Worm (Caenorhabditis elegans) whole organism, L3 larva: ENCODE results near the gene pcn-1.
A peak's percentile ranks its signal among the peaks of the same experiment; 100 is the strongest.

ENCODE experiments used
- R02D3.7 ChIP-seq: fragments of 150-350 bp; optimal IDR thresholded peaks from 2 replicates; lab custom pipeline; 2014; ENCODE audit warnings: missing biosample characterization, missing genetic modification characterization
- ZK546.5 ChIP-seq: sonication (generic microtip); optimal IDR thresholded peaks from 2 replicates; lab custom pipeline; 2017; ENCODE audit warnings: missing biosample characterization, missing genetic modification characterization
- aly-2 ChIP-seq: fragments of 150-350 bp; optimal IDR thresholded peaks from 2 replicates; lab custom pipeline; 2014; ENCODE audit warnings: missing biosample characterization, missing genetic modification characterization
- ama-1 ChIP-seq: fragments of 150-350 bp; optimal IDR thresholded peaks from 2 replicates; lab custom pipeline; 2018
- ceh-16 ChIP-seq: sonication (generic microtip); optimal IDR thresholded peaks from 2 replicates; lab custom pipeline; 2017; ENCODE audit warnings: missing biosample characterization, missing genetic modification characterization
- ceh-28 ChIP-seq: fragments of 150-350 bp; optimal IDR thresholded peaks from 2 replicates; lab custom pipeline; 2014; ENCODE audit warnings: missing biosample characterization, missing genetic modification reagents, missing genetic modification characterization
- ceh-9 ChIP-seq: sonication (generic microtip); optimal IDR thresholded peaks from 2 replicates; lab custom pipeline; 2018; ENCODE audit warnings: missing biosample characterization, missing genetic modification characterization
- daf-12 ChIP-seq: fragments of 150-350 bp; optimal IDR thresholded peaks from 2 replicates; lab custom pipeline; 2014; ENCODE audit warnings: missing biosample characterization, missing genetic modification reagents, missing genetic modification characterization
- egl-27 ChIP-seq: sonication (generic microtip); optimal IDR thresholded peaks from 4 replicates; lab custom pipeline; 2017; ENCODE audit warnings: missing biosample characterization, missing genetic modification reagents, missing genetic modification characterization
- egl-5 ChIP-seq: fragments of 150-350 bp; optimal IDR thresholded peaks from 2 replicates; lab custom pipeline; 2017; ENCODE audit warnings: missing biosample characterization, missing genetic modification reagents, missing genetic modification characterization, inconsistent platforms
- elt-1 ChIP-seq: fragments of 150-350 bp; optimal IDR thresholded peaks from 2 replicates; lab custom pipeline; 2014; ENCODE audit warnings: missing biosample characterization, missing genetic modification characterization
- elt-2 ChIP-seq: sonication (generic microtip); optimal IDR thresholded peaks from 2 replicates; lab custom pipeline; 2016; ENCODE audit warnings: missing genetic modification reagents, mild to moderate bottlenecking, missing genetic modification characterization, missing compliant biosample characterization
- elt-3 ChIP-seq, 3 experiments: fragments of 150-350 bp in 1 of 3; sonication (generic microtip) in 2 of 3; optimal IDR thresholded peaks; 2 replicates in 2 of 3; 4 replicates in 1 of 3; lab custom pipeline; 2014 to 2017; ENCODE audit warnings: missing biosample characterization in 3 of 3, missing genetic modification characterization in 3 of 3
- eor-1 ChIP-seq, 2 experiments: fragments of 150-350 bp; optimal IDR thresholded peaks; 2 replicates each; lab custom pipeline; 2014 to 2018; ENCODE audit warnings: missing biosample characterization in 2 of 2, missing genetic modification characterization in 2 of 2
- fos-1 ChIP-seq: fragments of 150-350 bp; optimal IDR thresholded peaks from 2 replicates; lab custom pipeline; 2014; ENCODE audit warnings: missing biosample characterization, missing genetic modification characterization
- hmg-11 ChIP-seq: sonication (generic microtip); optimal IDR thresholded peaks from 2 replicates; lab custom pipeline; 2016; ENCODE audit warnings: missing genetic modification characterization, missing compliant biosample characterization
- jun-1 ChIP-seq: fragments of 150-350 bp; optimal IDR thresholded peaks from 2 replicates; lab custom pipeline; 2014; ENCODE audit warnings: missing biosample characterization, missing genetic modification reagents, missing genetic modification characterization
- lin-15B ChIP-seq: fragments of 150-350 bp; optimal IDR thresholded peaks from 2 replicates; lab custom pipeline; 2014; ENCODE audit warnings: missing biosample characterization, missing genetic modification characterization
- lin-39 ChIP-seq: fragments of 150-350 bp; optimal IDR thresholded peaks from 2 replicates; lab custom pipeline; 2018; ENCODE audit warnings: missing biosample characterization, missing genetic modification reagents, missing genetic modification characterization
- lsy-12 ChIP-seq: sonication (generic microtip); optimal IDR thresholded peaks from 2 replicates; lab custom pipeline; 2016; ENCODE audit warnings: mild to moderate bottlenecking, missing genetic modification characterization, missing compliant biosample characterization
- mdl-1 ChIP-seq: fragments of 150-350 bp; optimal IDR thresholded peaks from 2 replicates; lab custom pipeline; 2014; ENCODE audit warnings: missing biosample characterization, missing genetic modification characterization
- mml-1 ChIP-seq: fragments of 150-350 bp; sonication (generic microtip); optimal IDR thresholded peaks from 3 replicates; lab custom pipeline; 2014; ENCODE audit warnings: missing biosample characterization, missing genetic modification characterization
- nfya-1 ChIP-seq: sonication (generic microtip); optimal IDR thresholded peaks from 2 replicates; lab custom pipeline; 2017; ENCODE audit warnings: missing genetic modification characterization, mild to moderate bottlenecking, missing compliant biosample characterization, antibody characterized with exemption, moderate library complexity; ENCODE audit not compliant: insufficient read depth
- nhr-11 ChIP-seq: fragments of 150-350 bp; optimal IDR thresholded peaks from 2 replicates; lab custom pipeline; 2014; ENCODE audit warnings: missing biosample characterization, missing genetic modification characterization
- nhr-12 ChIP-seq: fragments of 150-350 bp; optimal IDR thresholded peaks from 2 replicates; lab custom pipeline; 2014; ENCODE audit warnings: missing biosample characterization, missing genetic modification characterization
- nhr-23 ChIP-seq: fragments of 150-350 bp; optimal IDR thresholded peaks from 2 replicates; lab custom pipeline; 2014; ENCODE audit warnings: missing biosample characterization, missing genetic modification reagents, missing genetic modification characterization
- nhr-237 ChIP-seq: fragments of 150-350 bp; optimal IDR thresholded peaks from 2 replicates; lab custom pipeline; 2014; ENCODE audit warnings: missing biosample characterization, missing genetic modification characterization
- nhr-25 ChIP-seq: sonication (generic microtip); optimal IDR thresholded peaks from 2 replicates; lab custom pipeline; 2017; ENCODE audit warnings: missing biosample characterization, missing genetic modification characterization
- nhr-28 ChIP-seq: fragments of 150-350 bp; optimal IDR thresholded peaks from 2 replicates; lab custom pipeline; 2014; ENCODE audit warnings: missing biosample characterization, missing genetic modification characterization
- nhr-43 ChIP-seq: sonication (generic microtip); optimal IDR thresholded peaks from 2 replicates; lab custom pipeline; 2016; ENCODE audit warnings: mild to moderate bottlenecking, missing genetic modification characterization, missing compliant biosample characterization; ENCODE audit not compliant: poor library complexity, severe bottlenecking
- nhr-76 ChIP-seq: fragments of 150-350 bp; sonication (generic microtip); optimal IDR thresholded peaks from 5 replicates; lab custom pipeline; 2014; ENCODE audit warnings: missing biosample characterization, missing genetic modification characterization
- nhr-77 ChIP-seq: fragments of 150-350 bp; optimal IDR thresholded peaks from 2 replicates; lab custom pipeline; 2014; ENCODE audit warnings: missing biosample characterization, missing genetic modification characterization
- pha-4 ChIP-seq: fragments of 150-350 bp; optimal IDR thresholded peaks from 2 replicates; lab custom pipeline; 2014; ENCODE audit warnings: missing biosample characterization, missing genetic modification reagents, missing genetic modification characterization
- pqm-1 ChIP-seq: fragments of 150-350 bp; optimal IDR thresholded peaks from 2 replicates; lab custom pipeline; 2017; ENCODE audit warnings: missing biosample characterization, missing genetic modification characterization, inconsistent platforms
- sea-2 ChIP-seq: fragments of 150-350 bp; sonication (generic microtip); optimal IDR thresholded peaks from 4 replicates; lab custom pipeline; 2014; ENCODE audit warnings: missing biosample characterization, missing genetic modification reagents, missing genetic modification characterization
- skn-1 ChIP-seq: fragments of 150-350 bp; optimal IDR thresholded peaks from 2 replicates; lab custom pipeline; 2014; ENCODE audit warnings: missing biosample characterization, missing genetic modification characterization
- snpc-4 ChIP-seq: fragments of 150-350 bp; optimal IDR thresholded peaks from 2 replicates; lab custom pipeline; 2014; ENCODE audit warnings: missing biosample characterization, missing genetic modification characterization
- tbx-2 ChIP-seq: sonication (generic microtip); optimal IDR thresholded peaks from 2 replicates; lab custom pipeline; 2016; ENCODE audit warnings: mild to moderate bottlenecking, missing genetic modification characterization, missing compliant biosample characterization
- unc-39 ChIP-seq: sonication (generic microtip); optimal IDR thresholded peaks from 4 replicates; lab custom pipeline; 2017; ENCODE audit warnings: missing biosample characterization, missing genetic modification characterization
- unc-62 ChIP-seq: fragments of 150-350 bp; sonication (generic microtip); optimal IDR thresholded peaks from 4 replicates; lab custom pipeline; 2014; ENCODE audit warnings: missing biosample characterization, missing genetic modification reagents, missing genetic modification characterization
- zag-1 ChIP-seq: fragments of 150-350 bp; optimal IDR thresholded peaks from 2 replicates; lab custom pipeline; 2014; ENCODE audit warnings: missing biosample characterization, missing genetic modification characterization
- ztf-11 ChIP-seq: fragments of 150-350 bp; optimal IDR thresholded peaks from 2 replicates; lab custom pipeline; 2014; ENCODE audit warnings: missing biosample characterization, missing genetic modification characterization
- ztf-4 ChIP-seq: fragments of 150-350 bp; optimal IDR thresholded peaks from 2 replicates; lab custom pipeline; 2014; ENCODE audit warnings: missing biosample characterization, missing genetic modification characterization

The pcn-1 gene

DNA sequence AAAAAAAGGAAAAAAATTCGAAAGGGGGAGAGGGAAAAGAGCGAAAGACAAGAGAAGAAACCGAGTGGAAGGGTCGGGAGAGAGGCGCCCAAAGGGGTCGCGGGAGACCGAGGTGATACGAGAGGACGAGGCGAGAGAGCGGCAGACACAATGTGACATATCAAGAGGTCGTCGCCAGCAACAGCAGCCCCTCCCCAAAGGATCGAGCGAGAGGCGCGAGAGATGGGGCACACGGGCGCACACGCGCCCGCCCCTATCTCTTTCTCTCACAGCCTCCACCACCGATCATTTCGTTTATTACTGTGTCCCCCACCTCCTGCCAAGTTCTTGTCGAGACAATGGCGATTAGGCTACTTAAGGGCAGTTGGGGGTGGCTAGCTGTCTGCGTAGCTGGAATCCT, 21.1 kb downstream of the pcn-1 start:
- TF ChIP-seq elt-2 (tag; lab: Kevin White, UChicago) (peak; percentile 84), nhr-25 (tag; lab: Kevin White, UChicago) (peak; percentile 89), jun-1 (tag; lab: Kevin White, UChicago) (peak; percentile 54), pha-4 (tag; lab: Kevin White, UChicago) (peak; percentile 77), nhr-76 (no peak), skn-1 (peak; percentile 78), eor-1 (tag; optimal IDR thresholded peaks at IDR 0.05; lab: Kevin White, UChicago) (no peak), zag-1 (tag; lab: Kevin White, UChicago) (no peak), unc-62 (no peak), R02D3.7 (no peak), tbx-2 (peak; percentile 26), mdl-1 (tag; lab: Kevin White, UChicago) (peak; percentile 40), nhr-237 (tag; lab: Kevin White, UChicago) (no peak), lin-15B (tag; lab: Kevin White, UChicago) (peak; percentile 3), nfya-1 (peak; percentile 54), egl-27 (tag; lab: Kevin White, UChicago) (peak; percentile 59), nhr-23 (peak; percentile 55), nhr-43 (tag; lab: Kevin White, UChicago) (peak; percentile 41), unc-39 (tag; lab: Kevin White, UChicago) (no peak), snpc-4 (tag; lab: Kevin White, UChicago) (peak; percentile 62), ztf-11 (no peak), ama-1 (lab: Kevin White, UChicago) (peak; percentile 26), mml-1 (no peak), lsy-12 (tag; lab: Kevin White, UChicago) (no peak), hmg-11 (peak; percentile 47), ceh-9 (tag; lab: Kevin White, UChicago) (no peak), pqm-1 (peak; percentile 22), elt-1 (tag; lab: Kevin White, UChicago) (peak; percentile 17), lin-39 (tag; lab: Kevin White, UChicago) (peak; percentile 91), daf-12 (tag; lab: Kevin White, UChicago) (no peak), nhr-77 (tag; lab: Kevin White, UChicago) (no peak)

DNA sequence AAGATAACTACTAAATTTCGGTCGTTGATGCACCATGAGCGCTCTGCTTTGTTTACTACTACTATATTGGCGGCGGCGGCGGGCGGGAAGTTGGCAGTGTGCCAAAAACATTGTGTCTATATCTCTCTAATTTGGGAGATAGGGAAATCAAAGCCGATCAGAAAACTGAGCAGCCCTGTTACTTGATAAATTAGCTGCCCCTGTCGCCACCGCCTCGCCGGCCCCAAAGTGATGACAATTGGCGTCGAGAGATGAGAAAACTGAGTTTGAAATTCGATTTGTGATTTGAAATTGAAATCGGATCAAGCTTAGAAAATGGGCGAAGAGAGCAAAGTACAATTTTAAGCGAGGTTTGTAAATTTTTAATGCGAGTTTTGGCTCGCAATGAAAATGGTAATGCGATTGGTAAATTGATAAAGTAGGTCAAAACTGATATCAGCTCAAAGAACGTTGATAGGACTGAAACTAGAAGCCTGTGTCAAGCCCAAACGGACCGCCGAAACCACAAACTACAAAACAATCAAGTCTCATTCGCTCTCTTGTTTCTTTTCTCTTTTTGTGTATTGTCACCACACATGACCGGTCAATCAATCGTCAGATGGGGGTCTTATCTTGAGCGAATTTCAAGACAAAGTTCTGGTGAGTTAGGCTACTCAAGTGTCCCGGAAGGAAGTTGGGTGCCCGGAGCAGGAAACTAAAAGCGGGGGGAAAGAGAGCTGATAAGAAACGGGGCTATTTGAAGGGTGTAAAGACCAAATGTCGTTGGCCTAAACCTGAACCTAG, 22.0 kb downstream of the pcn-1 start:
- TF ChIP-seq pha-4 (tag; lab: Kevin White, UChicago) (no peak), aly-2 (no peak), pqm-1 (peak; percentile 4), elt-2 (tag; lab: Kevin White, UChicago) (peak; percentile 68), nhr-11 (tag; lab: Kevin White, UChicago) (no peak), fos-1 (tag; lab: Kevin White, UChicago) (no peak), hmg-11 (no peak), nhr-77 (tag; lab: Kevin White, UChicago) (no peak), jun-1 (tag; lab: Kevin White, UChicago) (peak; percentile 34), nhr-28 (no peak)

DNA sequence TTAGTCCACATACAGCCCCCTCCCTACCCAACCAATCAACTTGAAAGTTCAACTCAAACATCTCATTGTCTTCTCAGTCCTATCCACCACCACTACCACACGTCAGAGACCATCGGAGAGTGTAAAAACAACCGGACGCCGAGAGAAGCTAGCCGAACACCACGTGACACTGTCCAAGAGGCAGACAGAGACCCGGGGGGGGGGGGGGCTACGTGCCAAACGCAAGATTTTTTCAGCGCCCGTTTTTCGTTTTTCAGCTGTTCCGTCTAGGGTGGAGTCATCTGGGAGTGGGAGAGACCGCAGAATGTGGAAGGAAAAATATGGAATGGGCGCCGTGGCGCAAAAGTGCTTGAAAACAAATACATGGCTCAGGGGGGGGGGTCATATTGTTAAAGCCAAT, 23.3 kb downstream of the pcn-1 start:
- TF ChIP-seq nhr-76: no peak
- no peak for TF ChIP-seq egl-27 (tag; lab: Kevin White, UChicago)
- TF ChIP-seq ama-1 (lab: Kevin White, UChicago): peak; percentile 82
- no peak for TF ChIP-seq tbx-2
- no peak for TF ChIP-seq nhr-237 (tag; lab: Kevin White, UChicago)
- TF ChIP-seq daf-12 (tag; lab: Kevin White, UChicago): no peak
- TF ChIP-seq ztf-4: no peak
- TF ChIP-seq lin-15B (tag; lab: Kevin White, UChicago): no peak
- TF ChIP-seq egl-5: peak; percentile 62
- TF ChIP-seq nhr-25 (tag; lab: Kevin White, UChicago): peak; percentile 81
- TF ChIP-seq elt-2 (tag; lab: Kevin White, UChicago): peak; percentile 32
- no peak for TF ChIP-seq aly-2
- TF ChIP-seq zag-1 (tag; lab: Kevin White, UChicago): no peak
- peak; percentile 76 for TF ChIP-seq nfya-1
- peak; percentile 3 for TF ChIP-seq elt-1 (tag; lab: Kevin White, UChicago)
- TF ChIP-seq sea-2: no peak
- peak; percentile 84 for TF ChIP-seq lin-39 (tag; lab: Kevin White, UChicago)
- TF ChIP-seq ZK546.5 (tag; lab: Kevin White, UChicago): no peak
- TF ChIP-seq unc-39 (tag; lab: Kevin White, UChicago): no peak
- TF ChIP-seq ceh-16 (tag; lab: Kevin White, UChicago): no peak
- peak; percentile 83 for TF ChIP-seq nhr-43 (tag; lab: Kevin White, UChicago)
- TF ChIP-seq R02D3.7: no peak
- TF ChIP-seq fos-1 (tag; lab: Kevin White, UChicago): no peak
- peak; percentile 1 for TF ChIP-seq skn-1
- TF ChIP-seq pqm-1: peak; percentile 35
- TF ChIP-seq nhr-11 (tag; lab: Kevin White, UChicago): no peak
- no peak for TF ChIP-seq nhr-77 (tag; lab: Kevin White, UChicago)
- no peak for TF ChIP-seq unc-62
- TF ChIP-seq elt-3 (tag; optimal IDR thresholded peaks at IDR 0.05; lab: Kevin White, UChicago): no peak
- no peak for TF ChIP-seq nhr-28
- no peak for TF ChIP-seq ceh-9 (tag; lab: Kevin White, UChicago)
- TF ChIP-seq ceh-28 (tag; lab: Kevin White, UChicago): no peak
- TF ChIP-seq lsy-12 (tag; lab: Kevin White, UChicago): peak; percentile 69
- TF ChIP-seq hmg-11: no peak
- no peak for TF ChIP-seq nhr-12
- no peak for TF ChIP-seq mml-1
- TF ChIP-seq ztf-11: no peak
- peak; percentile 21 for TF ChIP-seq nhr-23
